Worm (Caenorhabditis elegans) whole organism, mixed stage, embryonic: ENCODE measurements around the gene Y7A5A.7.
A peak's percentile ranks its signal among the peaks of the same experiment; 100 is the strongest.

ENCODE experiments used
- M03D4.4 ChIP-seq: sonication (generic microtip); optimal IDR thresholded peaks from 2 replicates; lab custom pipeline; 2017; ENCODE audit warnings: mild to moderate bottlenecking, missing genetic modification characterization, missing compliant biosample characterization
- bed-3 ChIP-seq: fragments of 200-800 bp; sonication (Bioruptor generic); optimal IDR thresholded peaks from 3 replicates; lab custom pipeline; 2018; ENCODE audit warnings: mild to moderate bottlenecking, missing genetic modification characterization, moderate library complexity, missing compliant biosample characterization
- ceh-39 ChIP-seq: fragments of 150-350 bp; optimal IDR thresholded peaks from 2 replicates; lab custom pipeline; 2014; ENCODE audit warnings: missing biosample characterization, missing genetic modification characterization
- ceh-43 ChIP-seq: fragments of 200-800 bp; sonication (Bioruptor generic); optimal IDR thresholded peaks from 2 replicates; lab custom pipeline; 2018; ENCODE audit warnings: mild to moderate bottlenecking, missing genetic modification characterization, moderate library complexity, missing compliant biosample characterization
- ceh-83 ChIP-seq: fragments of 200-800 bp; sonication (Bioruptor generic); optimal IDR thresholded peaks from 2 replicates; lab custom pipeline; 2018; ENCODE audit warnings: mild to moderate bottlenecking, missing genetic modification characterization, missing compliant biosample characterization
- ces-1 ChIP-seq: fragments of 150-350 bp; optimal IDR thresholded peaks from 2 replicates; lab custom pipeline; 2014; ENCODE audit warnings: missing biosample characterization, missing genetic modification reagents, missing genetic modification characterization
- cnd-1 ChIP-seq: fragments of 200-800 bp; sonication (Bioruptor generic); optimal IDR thresholded peaks from 2 replicates; lab custom pipeline; 2018; ENCODE audit warnings: mild to moderate bottlenecking, missing genetic modification characterization, missing compliant biosample characterization
- drap-1 ChIP-seq: fragments of 200-800 bp; sonication (Bioruptor generic); optimal IDR thresholded peaks from 3 replicates; lab custom pipeline; 2018; ENCODE audit warnings: mild to moderate bottlenecking, missing genetic modification characterization, missing compliant biosample characterization
- elt-1 ChIP-seq: sonication (generic microtip); optimal IDR thresholded peaks from 2 replicates; lab custom pipeline; 2017; ENCODE audit warnings: missing genetic modification characterization, mild to moderate bottlenecking, missing compliant biosample characterization, antibody characterized with exemption, moderate library complexity, borderline replicate concordance; ENCODE audit not compliant: insufficient read depth
- elt-3 ChIP-seq: fragments of 150-350 bp; optimal IDR thresholded peaks from 2 replicates; lab custom pipeline; 2014; ENCODE audit warnings: missing biosample characterization, missing genetic modification characterization
- flh-1 ChIP-seq: fragments of 200-800 bp; sonication (Bioruptor generic); optimal IDR thresholded peaks from 2 replicates; lab custom pipeline; 2018; ENCODE audit warnings: mild to moderate bottlenecking, missing genetic modification characterization, moderate library complexity, missing compliant biosample characterization
- ham-2 ChIP-seq: fragments of 200-800 bp; sonication (Bioruptor generic); optimal IDR thresholded peaks from 2 replicates; lab custom pipeline; 2018; ENCODE audit warnings: mild to moderate bottlenecking, missing genetic modification characterization, missing compliant biosample characterization
- hlh-1 ChIP-seq: fragments of 150-350 bp; optimal IDR thresholded peaks from 2 replicates; lab custom pipeline; 2014; ENCODE audit warnings: missing biosample characterization, missing genetic modification reagents, missing genetic modification characterization
- lin-13 ChIP-seq: fragments of 150-350 bp; optimal IDR thresholded peaks from 2 replicates; lab custom pipeline; 2014; ENCODE audit warnings: missing biosample characterization, missing genetic modification characterization
- lin-32 ChIP-seq: fragments of 200-800 bp; sonication (Bioruptor generic); optimal IDR thresholded peaks from 2 replicates; lab custom pipeline; 2018; ENCODE audit warnings: mild to moderate bottlenecking, missing genetic modification characterization, missing compliant biosample characterization
- lsy-2 ChIP-seq: fragments of 150-350 bp; optimal IDR thresholded peaks from 2 replicates; lab custom pipeline; 2014; ENCODE audit warnings: missing biosample characterization, missing genetic modification characterization
- mab-5 ChIP-seq: fragments of 150-350 bp; optimal IDR thresholded peaks from 2 replicates; lab custom pipeline; 2014; ENCODE audit warnings: missing biosample characterization, missing genetic modification characterization
- mep-1 ChIP-seq: fragments of 150-350 bp; optimal IDR thresholded peaks from 2 replicates; lab custom pipeline; 2017; ENCODE audit warnings: missing biosample characterization, missing genetic modification reagents, missing genetic modification characterization, inconsistent platforms
- nhr-12 ChIP-seq: fragments of 150-350 bp; optimal IDR thresholded peaks from 2 replicates; lab custom pipeline; 2014; ENCODE audit warnings: missing biosample characterization, missing genetic modification characterization
- nhr-2 ChIP-seq: fragments of 150-350 bp; optimal IDR thresholded peaks from 2 replicates; lab custom pipeline; 2014; ENCODE audit warnings: missing biosample characterization, missing genetic modification characterization
- nhr-237 ChIP-seq: fragments of 150-350 bp; optimal IDR thresholded peaks from 2 replicates; lab custom pipeline; 2014; ENCODE audit warnings: missing biosample characterization, missing genetic modification characterization
- nhr-28 ChIP-seq: fragments of 150-350 bp; optimal IDR thresholded peaks from 2 replicates; lab custom pipeline; 2014; ENCODE audit warnings: missing biosample characterization, missing genetic modification characterization
- nhr-76 ChIP-seq: sonication (generic microtip); optimal IDR thresholded peaks from 2 replicates; lab custom pipeline; 2017; ENCODE audit warnings: missing biosample characterization, missing genetic modification characterization
- pha-4 ChIP-seq: fragments of 150-350 bp; optimal IDR thresholded peaks from 2 replicates; lab custom pipeline; 2018; ENCODE audit warnings: missing biosample characterization, missing genetic modification reagents, missing genetic modification characterization
- sem-2 ChIP-seq: fragments of 200-800 bp; sonication (Bioruptor generic); optimal IDR thresholded peaks from 2 replicates; lab custom pipeline; 2018; ENCODE audit warnings: mild to moderate bottlenecking, missing genetic modification characterization, missing compliant biosample characterization
- snpc-4 ChIP-seq: fragments of 150-350 bp; optimal IDR thresholded peaks from 2 replicates; lab custom pipeline; 2014; ENCODE audit warnings: missing biosample characterization, missing genetic modification characterization
- sptf-1 ChIP-seq: sonication (generic microtip); optimal IDR thresholded peaks from 2 replicates; lab custom pipeline; 2017; ENCODE audit warnings: mild to moderate bottlenecking, missing genetic modification characterization, moderate library complexity, missing compliant biosample characterization
- unc-120 ChIP-seq: sonication (generic microtip); optimal IDR thresholded peaks from 2 replicates; lab custom pipeline; 2017; ENCODE audit warnings: missing genetic modification characterization, missing compliant biosample characterization; ENCODE audit not compliant: poor library complexity, severe bottlenecking
- unc-39 ChIP-seq: fragments of 150-350 bp; optimal IDR thresholded peaks from 2 replicates; lab custom pipeline; 2014; ENCODE audit warnings: missing biosample characterization, missing genetic modification characterization
- unc-62 ChIP-seq: fragments of 150-350 bp; optimal IDR thresholded peaks from 2 replicates; lab custom pipeline; 2014; ENCODE audit warnings: missing biosample characterization, missing genetic modification reagents, missing genetic modification characterization
- zip-8 ChIP-seq: fragments of 150-350 bp; optimal IDR thresholded peaks from 2 replicates; lab custom pipeline; 2014; ENCODE audit warnings: missing biosample characterization, missing genetic modification characterization
- ztf-11 ChIP-seq: fragments of 150-350 bp; optimal IDR thresholded peaks from 2 replicates; lab custom pipeline; 2014; ENCODE audit warnings: missing biosample characterization, missing genetic modification characterization

The Y7A5A.7 gene

ce11 chrX:15804072-15804471 is at the start of gene Y7A5A.7:
Y7A5A.7 (minus strand) TSS chrX:15804172.
- TF ChIP-seq nhr-76 (tag; lab: Kevin White, UChicago) (no peak), zip-8 (tag; lab: Kevin White, UChicago) (no peak), nhr-2 (tag; lab: Kevin White, UChicago) (no peak), ceh-39 (tag; lab: Kevin White, UChicago) (no peak), ceh-83 (GFP tag; lab: Kevin White, UChicago) (no peak)

DNA sequence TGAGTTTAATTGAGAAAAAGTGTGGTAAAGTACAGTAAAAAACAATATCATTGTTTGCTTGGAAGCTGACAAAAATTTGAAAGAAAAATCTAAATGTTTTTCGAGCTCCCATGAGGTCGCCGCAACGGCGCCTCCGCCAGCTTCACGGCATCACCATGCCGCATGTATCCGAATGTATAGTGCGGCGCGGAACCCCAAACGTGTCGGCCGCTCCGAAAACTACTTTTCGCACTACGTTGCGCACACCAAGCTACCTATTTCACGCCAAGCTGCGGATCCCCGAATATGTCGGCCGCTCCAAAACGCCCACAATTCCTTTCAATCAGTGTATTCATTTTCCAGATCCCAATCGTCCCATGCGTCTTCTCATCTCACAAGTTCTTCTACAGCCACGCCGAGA is 47.0 kb upstream of the Y7A5A.7 start:
- TF ChIP-seq M03D4.4 (tag; lab: Kevin White, UChicago) = no peak
- no peak for TF ChIP-seq ceh-39 (tag; lab: Kevin White, UChicago)
- TF ChIP-seq hlh-1 (tag; lab: Kevin White, UChicago) = no peak
- no peak for TF ChIP-seq ztf-11 (tag; lab: Kevin White, UChicago)
- TF ChIP-seq unc-120 (tag; lab: Kevin White, UChicago) = no peak
- no peak for TF ChIP-seq mab-5
- TF ChIP-seq bed-3 = no peak
- no peak for TF ChIP-seq zip-8 (tag; lab: Kevin White, UChicago)
- TF ChIP-seq cnd-1 = no peak

DNA sequence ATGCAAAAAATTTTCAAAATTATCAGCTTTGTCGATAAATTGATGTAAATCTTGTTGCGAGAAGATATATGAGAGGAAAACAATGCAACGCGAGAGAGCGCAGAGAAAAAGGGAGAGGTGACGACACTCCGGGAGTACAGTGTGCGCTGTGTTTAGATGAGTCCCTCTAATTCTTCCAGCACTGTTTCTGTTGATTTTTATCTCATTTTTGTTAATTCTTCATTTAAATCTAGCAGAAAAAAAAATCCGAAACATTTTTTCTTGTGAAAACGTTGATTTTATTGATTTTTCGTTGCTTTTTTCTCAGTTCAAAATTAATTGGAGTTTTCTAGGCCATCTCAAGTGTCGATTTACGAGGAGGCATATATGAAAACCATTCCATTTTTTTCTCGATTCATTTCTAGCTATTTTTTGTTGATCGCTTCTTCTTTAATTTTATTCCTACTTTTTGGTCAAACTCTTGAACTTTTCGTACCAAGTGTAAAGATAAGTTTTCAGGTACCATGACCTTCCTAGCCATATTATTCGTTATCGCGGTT is 45.5 kb upstream of the Y7A5A.7 start, which contains the start of gene acl-1:
TSS of gene acl-1 (plus strand) at position 489 of the 539 bp plus-strand sequence.
- TF ChIP-seq zip-8 (tag; lab: Kevin White, UChicago) = no peak
- no peak for TF ChIP-seq nhr-2 (tag; lab: Kevin White, UChicago)
- TF ChIP-seq elt-1 (tag; lab: Kevin White, UChicago) = no peak
- no peak for TF ChIP-seq ceh-43 (GFP tag; lab: Kevin White, UChicago)
- TF ChIP-seq nhr-237 (tag; lab: Kevin White, UChicago) = peak; percentile 74
- peak; percentile 74 for TF ChIP-seq lsy-2 (tag; lab: Kevin White, UChicago)
- no peak for TF ChIP-seq pha-4 (tag; lab: Kevin White, UChicago)
- no peak for TF ChIP-seq unc-120 (tag; lab: Kevin White, UChicago)
- no peak for TF ChIP-seq nhr-12 (tag; lab: Kevin White, UChicago)
- TF ChIP-seq flh-1 = no peak
- TF ChIP-seq ceh-39 (tag; lab: Kevin White, UChicago) = peak; percentile 13
- TF ChIP-seq sptf-1 = peak; percentile 41
- no peak for TF ChIP-seq mab-5
- TF ChIP-seq nhr-28 (tag; lab: Kevin White, UChicago) = no peak
- TF ChIP-seq nhr-76 (tag; lab: Kevin White, UChicago) = no peak
- peak; percentile 42 for TF ChIP-seq mep-1 (tag; lab: Kevin White, UChicago)
- TF ChIP-seq ceh-83 (GFP tag; lab: Kevin White, UChicago) = peak; percentile 41
- TF ChIP-seq bed-3 = no peak
- no peak for TF ChIP-seq unc-39
- no peak for TF ChIP-seq snpc-4
- peak; percentile 84 for TF ChIP-seq ces-1
- TF ChIP-seq ztf-11 (tag; lab: Kevin White, UChicago) = no peak
- no peak for TF ChIP-seq cnd-1
- TF ChIP-seq drap-1 (GFP tag; lab: Kevin White, UChicago) = no peak
- TF ChIP-seq hlh-1 (tag; lab: Kevin White, UChicago) = peak; percentile 20
- TF ChIP-seq, all 35 proteins: peak for 8

- no peak for TF ChIP-seq nhr-237 (tag; lab: Kevin White, UChicago)
- TF ChIP-seq zip-8 (tag; lab: Kevin White, UChicago) = peak; percentile 93
- TF ChIP-seq nhr-2 (tag; lab: Kevin White, UChicago) = no peak
Observed at ce11 chrX:15848867-15849266, 44.9 kb upstream of the Y7A5A.7 start.

ce11 chrX:15847543-15848087 is 43.6 kb upstream of the Y7A5A.7 start, which contains the start of gene F59F4.3:
F59F4.3 (minus strand) TSS chrX:15847593.
- TF ChIP-seq nhr-12 (tag; lab: Kevin White, UChicago) (no peak), ceh-39 (tag; lab: Kevin White, UChicago) (no peak), ceh-83 (GFP tag; lab: Kevin White, UChicago) (no peak), elt-3 (no peak)

ce11 chrX:15846552-15846951 is 42.6 kb upstream of the Y7A5A.7 start:
- TF ChIP-seq unc-62 (GFP tag; lab: Kevin White, UChicago) = no peak
- no peak for TF ChIP-seq nhr-76 (tag; lab: Kevin White, UChicago)
- TF ChIP-seq ham-2 (GFP tag; lab: Kevin White, UChicago) = no peak
- no peak for TF ChIP-seq ceh-39 (tag; lab: Kevin White, UChicago)
- TF ChIP-seq cnd-1 = no peak
- no peak for TF ChIP-seq pha-4 (tag; lab: Kevin White, UChicago)
- no peak for TF ChIP-seq mep-1 (tag; lab: Kevin White, UChicago)
- TF ChIP-seq mab-5 = no peak
- TF ChIP-seq lin-13 (tag; lab: Kevin White, UChicago) = no peak
- TF ChIP-seq zip-8 (tag; lab: Kevin White, UChicago) = no peak
- no peak for TF ChIP-seq ces-1
- no peak for TF ChIP-seq hlh-1 (tag; lab: Kevin White, UChicago)
- TF ChIP-seq elt-1 (tag; lab: Kevin White, UChicago) = no peak
- no peak for TF ChIP-seq nhr-28 (tag; lab: Kevin White, UChicago)
- no peak for TF ChIP-seq sem-2 (GFP tag; lab: Kevin White, UChicago)
- TF ChIP-seq lsy-2 (tag; lab: Kevin White, UChicago) = no peak
- no peak for TF ChIP-seq unc-39
- TF ChIP-seq lin-32 (GFP tag; lab: Kevin White, UChicago) = no peak
